Fruit fly (Drosophila melanogaster): ENCODE data around the gene CG1637.

CG1637 gene

dm6 chrX:10854686-10855085 lies 23.0 kb downstream of the CG1637 start, which contains the start of gene feo (continued):
- TF ChIP-seq Doc2 (GFP tag; IDR thresholded peaks at IDR 0.05) (no peak), CG6765 (GFP tag; optimal IDR thresholded peaks at IDR 0.05) (no peak), disco-r (GFP tag; optimal IDR thresholded peaks at IDR 0.05) (no peak), CG31388 (GFP tag; optimal IDR thresholded peaks at IDR 0.05) (no peak), Dek (tag; optimal IDR thresholded peaks at IDR 0.05) (no peak), CG1024 (GFP tag; IDR thresholded peaks at IDR 0.05) (no peak), Oaz (GFP tag; IDR thresholded peaks at IDR 0.05) (no peak), CG4707 (GFP tag; optimal IDR thresholded peaks at IDR 0.05) (no peak), gt (GFP tag; IDR thresholded peaks at IDR 0.05) (no peak), Max (GFP tag; optimal IDR thresholded peaks at IDR 0.05) (no peak), Doc3 (GFP tag; IDR thresholded peaks at IDR 0.05; ENCODE audit: partially characterized antibody) (no peak), Atf-2 (GFP tag; optimal IDR thresholded peaks at IDR 0.05) (no peak), tgo (GFP tag; IDR thresholded peaks at IDR 0.05) (no peak), gsb-n (tag; optimal IDR thresholded peaks at IDR 0.05) (no peak), HLH54F (GFP tag; optimal IDR thresholded peaks at IDR 0.05) (no peak), PHDP (tag; optimal IDR thresholded peaks at IDR 0.05) (no peak), HLH3B (GFP tag; IDR thresholded peaks at IDR 0.05) (no peak), psq (GFP tag; optimal IDR thresholded peaks at IDR 0.05) (no peak), Rfx (GFP tag; IDR thresholded peaks at IDR 0.05) (no peak), CG18262 (tag; optimal IDR thresholded peaks at IDR 0.05) (no peak), CG4820 (GFP tag; optimal IDR thresholded peaks at IDR 0.05) (no peak), Dbx (GFP tag; IDR thresholded peaks at IDR 0.05) (no peak), onecut (GFP tag; IDR thresholded peaks at IDR 0.05) (no peak), Fer2 (tag; optimal IDR thresholded peaks at IDR 0.05) (no peak), CG9609 (GFP tag; optimal IDR thresholded peaks at IDR 0.05) (no peak), CG14050 (GFP tag; IDR thresholded peaks at IDR 0.05) (no peak), zen2 (GFP tag; IDR thresholded peaks at IDR 0.05; ENCODE audit: partially characterized antibody) (no peak), Bteb2 (GFP tag; optimal IDR thresholded peaks at IDR 0.05) (no peak), Dll (GFP tag; IDR thresholded peaks at IDR 0.05; ENCODE audit: partially characterized antibody) (no peak), Elba2 (GFP tag; optimal IDR thresholded peaks at IDR 0.05) (peak; percentile 9), tna (GFP tag; IDR thresholded peaks at IDR 0.05; ENCODE audit: partially characterized antibody) (no peak), Awh (GFP tag; IDR thresholded peaks at IDR 0.05) (no peak), MESR4 (GFP tag; optimal IDR thresholded peaks at IDR 0.05) (peak; percentile 54), sna (GFP tag; IDR thresholded peaks at IDR 0.05; ENCODE audit: partially characterized antibody) (no peak), Neu2 (GFP tag; optimal IDR thresholded peaks at IDR 0.05; ENCODE audit: borderline replicate concordance) (no peak), CG8478 (optimal IDR thresholded peaks at IDR 0.05) (no peak), CG2120 (GFP tag; optimal IDR thresholded peaks at IDR 0.05) (peak; percentile 29), Gug (GFP tag; IDR thresholded peaks at IDR 0.05) (no peak), CG12942 (GFP tag; optimal IDR thresholded peaks at IDR 0.05) (no peak), luna (GFP tag; optimal IDR thresholded peaks at IDR 0.05) (no peak), CG12659 (GFP tag; optimal IDR thresholded peaks at IDR 0.05) (peak; percentile 21), crc (GFP tag; optimal IDR thresholded peaks at IDR 0.05) (no peak), CG11456 (GFP tag; IDR thresholded peaks at IDR 0.05) (no peak), nmo (GFP tag; optimal IDR thresholded peaks at IDR 0.05) (peak; percentile 11), CG34224 (GFP tag; IDR thresholded peaks at IDR 0.05; ENCODE audit: partially characterized antibody) (no peak), ci (GFP tag; IDR thresholded peaks at IDR 0.05) (no peak), bcd (GFP tag; optimal IDR thresholded peaks at IDR 0.05) (no peak), CG6683 (GFP tag; optimal IDR thresholded peaks at IDR 0.05) (no peak), Adf1 (GFP tag; IDR thresholded peaks at IDR 0.05) (0 out of 2 replicates have a peak, but pooled peaks have one; percentile 7), Stat92E (GFP tag; optimal IDR thresholded peaks at IDR 0.05) (no peak), CG9437 (GFP tag; optimal IDR thresholded peaks at IDR 0.05) (no peak), CG5245 (GFP tag; optimal IDR thresholded peaks at IDR 0.05) (no peak)

Data from whole organism, embryonic.